Fruit fly (Drosophila melanogaster): ENCODE results near the gene CG1116.

The CG1116 gene

DNA sequence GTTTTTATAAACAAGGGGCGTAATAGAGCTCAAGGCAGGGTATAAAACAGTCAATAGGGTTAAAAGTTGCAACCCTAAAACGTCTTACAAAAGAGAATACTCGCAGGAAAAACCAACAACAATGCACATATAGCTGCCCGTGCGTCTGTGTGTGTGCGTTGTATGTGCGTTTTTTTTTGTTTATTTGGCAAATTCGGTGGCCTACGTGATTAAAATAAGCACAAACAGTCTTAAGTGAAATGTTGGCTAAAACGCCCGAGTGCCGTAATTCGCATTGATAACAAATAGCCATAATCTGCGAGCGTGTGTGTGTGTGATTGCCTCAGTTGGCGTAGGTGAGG, 37.7 kb downstream of the CG1116 start:
- TF ChIP-seq dmrt93B (GFP tag; optimal IDR thresholded peaks at IDR 0.05): no peak
- TF ChIP-seq N (GFP tag; optimal IDR thresholded peaks at IDR 0.05): no peak
- no peak for TF ChIP-seq h (GFP tag; optimal IDR thresholded peaks at IDR 0.05)
- TF ChIP-seq fru (GFP tag; optimal IDR thresholded peaks at IDR 0.05): no peak
- no peak for TF ChIP-seq CG32264 (GFP tag; optimal IDR thresholded peaks at IDR 0.05)
- TF ChIP-seq Hnf4 (GFP tag; optimal IDR thresholded peaks at IDR 0.05): no peak
- no peak for TF ChIP-seq Mio (GFP tag; optimal IDR thresholded peaks at IDR 0.05)
- no peak for TF ChIP-seq Sp1 (GFP tag; optimal IDR thresholded peaks at IDR 0.05)
- TF ChIP-seq sv (GFP tag; optimal IDR thresholded peaks at IDR 0.05): no peak
- no peak for TF ChIP-seq dsf (GFP tag; optimal IDR thresholded peaks at IDR 0.05; ENCODE audit: borderline replicate concordance)
- no peak for TF ChIP-seq psq (GFP tag; optimal IDR thresholded peaks at IDR 0.05)
- TF ChIP-seq Abd-B (GFP tag; optimal IDR thresholded peaks at IDR 0.05): no peak
- no peak for TF ChIP-seq woc (GFP tag; optimal IDR thresholded peaks at IDR 0.05)
- TF ChIP-seq rgr (GFP tag; optimal IDR thresholded peaks at IDR 0.05): no peak
- no peak for TF ChIP-seq br (GFP tag; optimal IDR thresholded peaks at IDR 0.05)
- no peak for TF ChIP-seq CrebA (GFP tag; optimal IDR thresholded peaks at IDR 0.05; ENCODE audit: borderline replicate concordance)
- TF ChIP-seq OdsH (GFP tag; optimal IDR thresholded peaks at IDR 0.05): no peak
- TF ChIP-seq Dfd (GFP tag; optimal IDR thresholded peaks at IDR 0.05): no peak
- TF ChIP-seq Myc (optimal IDR thresholded peaks at IDR 0.05): no peak
- TF ChIP-seq Hr83 (GFP tag; optimal IDR thresholded peaks at IDR 0.05; ENCODE audit: poor library complexity, severe bottlenecking): no peak

DNA sequence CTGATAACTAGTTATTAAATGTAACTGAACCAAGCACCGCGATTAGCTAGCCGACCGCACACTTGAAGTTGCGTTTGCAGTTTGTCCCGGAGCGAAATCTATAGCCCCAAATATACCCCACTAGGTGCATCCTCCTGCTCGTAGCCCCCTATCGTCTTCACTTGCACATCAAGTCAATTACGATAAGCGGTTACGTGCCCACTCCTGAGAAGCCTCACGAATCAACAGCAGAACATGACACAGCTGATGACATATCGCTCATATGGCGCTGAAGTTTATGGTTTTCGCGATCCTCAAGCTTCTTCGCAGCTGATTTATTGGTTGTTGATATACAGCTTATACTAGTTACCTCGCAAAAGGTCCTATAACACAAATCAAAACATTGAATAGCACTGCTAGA, 41.8 kb downstream of the CG1116 start:
- TF ChIP-seq Dif (GFP tag; optimal IDR thresholded peaks at IDR 0.05; ENCODE audit: partially characterized antibody) (no peak), Vsx2 (GFP tag; optimal IDR thresholded peaks at IDR 0.05; ENCODE audit: partially characterized antibody) (no peak), N (GFP tag; optimal IDR thresholded peaks at IDR 0.05) (no peak), h (GFP tag; optimal IDR thresholded peaks at IDR 0.05) (no peak), tai (GFP tag; optimal IDR thresholded peaks at IDR 0.05) (no peak), rgr (GFP tag; optimal IDR thresholded peaks at IDR 0.05) (no peak), ey (GFP tag; optimal IDR thresholded peaks at IDR 0.05) (no peak), GATAd (GFP tag; optimal IDR thresholded peaks at IDR 0.05) (no peak), dl (GFP tag; optimal IDR thresholded peaks at IDR 0.05; ENCODE audit: insufficient read depth in 1 of 2, partially characterized antibody in 2 of 2) (no peak)

DNA sequence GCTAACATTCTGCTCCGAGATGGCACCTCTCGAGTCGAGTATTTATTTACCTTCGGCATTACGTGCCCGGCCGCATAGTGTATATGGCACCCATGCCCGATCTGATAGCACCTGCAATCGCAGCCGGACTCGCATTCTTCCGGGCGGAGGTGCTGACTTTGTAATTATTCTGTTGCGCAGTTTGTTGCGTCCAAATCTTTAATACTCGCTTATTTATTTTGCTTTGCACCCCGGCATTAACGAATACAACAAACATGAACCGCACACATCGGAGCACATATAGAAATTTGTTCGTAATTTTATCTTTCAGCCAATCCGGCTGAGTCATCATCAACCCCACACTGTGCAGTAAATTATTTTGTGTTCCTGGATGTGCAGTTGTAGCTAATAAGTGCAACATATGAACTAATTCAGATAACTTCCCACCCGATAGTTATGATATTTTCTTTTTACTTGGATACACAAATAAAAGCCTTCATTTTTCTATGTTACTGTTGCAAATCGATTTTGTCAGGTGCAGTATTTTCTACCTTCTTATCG, 42.6 kb downstream of the CG1116 start:
- no peak for TF ChIP-seq Hr83 (GFP tag; optimal IDR thresholded peaks at IDR 0.05; ENCODE audit: poor library complexity, severe bottlenecking)
- TF ChIP-seq Mio (GFP tag; optimal IDR thresholded peaks at IDR 0.05): no peak
- TF ChIP-seq ey (GFP tag; optimal IDR thresholded peaks at IDR 0.05): peak; percentile 16
- TF ChIP-seq foxo (GFP tag; optimal IDR thresholded peaks at IDR 0.05): peak in 1 of 2 experiments; percentile 37
- no peak for TF ChIP-seq Vsx2 (GFP tag; optimal IDR thresholded peaks at IDR 0.05; ENCODE audit: partially characterized antibody)
- TF ChIP-seq HLH106 (tag; optimal IDR thresholded peaks at IDR 0.05): peak; percentile 14
- no peak for TF ChIP-seq Dfd (GFP tag; optimal IDR thresholded peaks at IDR 0.05)
- peak; percentile 26 for TF ChIP-seq OdsH (GFP tag; optimal IDR thresholded peaks at IDR 0.05)
- TF ChIP-seq psq (GFP tag; optimal IDR thresholded peaks at IDR 0.05): peak; percentile 15
- peak; percentile 38 for TF ChIP-seq br (GFP tag; optimal IDR thresholded peaks at IDR 0.05)
- TF ChIP-seq fru (GFP tag; optimal IDR thresholded peaks at IDR 0.05): peak; percentile 48
- TF ChIP-seq Jra (GFP tag; optimal IDR thresholded peaks at IDR 0.05): peak; percentile 45
- peak; percentile 2 for TF ChIP-seq CG32264 (GFP tag; optimal IDR thresholded peaks at IDR 0.05)
- peak; percentile 53 for TF ChIP-seq h (GFP tag; optimal IDR thresholded peaks at IDR 0.05)
- no peak for TF ChIP-seq dl (GFP tag; optimal IDR thresholded peaks at IDR 0.05; ENCODE audit: insufficient read depth in 1 of 2, partially characterized antibody in 2 of 2)
- no peak for TF ChIP-seq tai (GFP tag; optimal IDR thresholded peaks at IDR 0.05)

DNA sequence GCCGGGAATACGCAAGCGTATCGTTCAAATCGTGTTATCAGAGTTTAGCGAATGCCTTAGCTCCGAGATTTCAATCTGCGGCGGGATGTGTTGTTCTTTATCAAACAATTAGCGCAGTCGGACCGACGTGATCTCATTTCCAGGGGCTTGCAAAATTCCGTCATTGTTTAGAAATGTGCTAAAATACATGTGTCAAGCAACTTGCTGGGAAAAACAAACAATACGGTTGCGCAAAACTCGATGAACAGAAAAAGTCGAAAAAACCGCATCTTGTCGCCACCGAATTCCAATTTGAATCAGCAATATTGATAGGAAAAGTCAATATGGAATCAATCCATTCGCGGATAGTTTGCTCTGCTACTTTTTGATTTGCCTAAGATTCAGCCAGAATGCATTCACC, 43.1 kb downstream of the CG1116 start, which contains the start of gene Tim17a2:
Tim17a2 (minus strand) TSS at position 101 of the 400 bp plus-strand sequence.
- no peak for TF ChIP-seq N (GFP tag; optimal IDR thresholded peaks at IDR 0.05)
- no peak for TF ChIP-seq CrebA (GFP tag; optimal IDR thresholded peaks at IDR 0.05; ENCODE audit: borderline replicate concordance)
- TF ChIP-seq pan (optimal IDR thresholded peaks at IDR 0.05): no peak
- TF ChIP-seq Dfd (GFP tag; optimal IDR thresholded peaks at IDR 0.05): no peak
